Fruit fly (Drosophila melanogaster): ENCODE data around the gene CG31626.

DNA sequence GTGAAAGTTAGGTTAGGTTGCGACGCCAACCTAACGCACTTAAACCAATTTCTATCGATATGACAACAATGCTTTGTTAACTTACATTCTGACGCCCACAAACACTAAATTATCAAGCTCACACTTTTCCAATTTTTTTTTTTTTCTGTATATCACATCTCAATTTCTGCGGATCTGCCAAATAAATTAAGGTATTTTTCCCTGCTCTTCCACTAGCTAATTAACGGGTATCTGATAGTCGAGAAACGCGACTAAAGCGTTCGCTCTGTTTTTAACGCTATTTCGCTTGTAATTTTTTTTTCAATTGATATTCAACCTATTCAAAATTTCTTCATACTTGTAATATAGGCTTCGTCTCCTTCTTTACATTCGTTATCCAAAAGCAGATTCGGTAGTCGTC, 29.7 kb upstream of the CG31626 start:
- no peak for TF ChIP-seq usp (GFP tag; optimal IDR thresholded peaks at IDR 0.05)
- no peak for TF ChIP-seq EcR (GFP tag; optimal IDR thresholded peaks at IDR 0.05)
- no peak for TF ChIP-seq Dll (optimal IDR thresholded peaks at IDR 0.05)

Measured in whole organism.